Fruit fly (Drosophila melanogaster): ENCODE data around the gene ATPsyndelta.

ATPsyndelta gene

dm6 chrX:10263165-10263956 lies 50.6 kb downstream of the ATPsyndelta start, which contains the start of gene Hk (continued):
- TF ChIP-seq Dref (GFP tag; IDR thresholded peaks at IDR 0.05) (no peak), CG11560 (tag; IDR thresholded peaks at IDR 0.05) (no peak), kah (GFP tag; optimal IDR thresholded peaks at IDR 0.05) (no peak), kay (GFP tag; optimal IDR thresholded peaks at IDR 0.05) (peak; percentile 2), pnt (GFP tag; optimal IDR thresholded peaks at IDR 0.05) (peak; percentile 3), Sox102F (GFP tag; optimal IDR thresholded peaks at IDR 0.05) (peak; percentile 38), Six4 (GFP tag; optimal IDR thresholded peaks at IDR 0.05) (no peak), CG12659 (GFP tag; optimal IDR thresholded peaks at IDR 0.05) (peak; percentile 39), D19B (GFP tag; optimal IDR thresholded peaks at IDR 0.05) (peak; percentile 15), Bdp1 (GFP tag; optimal IDR thresholded peaks at IDR 0.05) (no peak)

- peak; percentile 26 for TF ChIP-seq grn (GFP tag; optimal IDR thresholded peaks at IDR 0.05)
- 0 out of 2 replicates have a peak, but pooled peaks have one; percentile 8 for TF ChIP-seq Atf6 (GFP tag; IDR thresholded peaks at IDR 0.05)
- TF ChIP-seq ase (GFP tag; IDR thresholded peaks at IDR 0.05), result no peak
- no peak for TF ChIP-seq CG34224 (GFP tag; IDR thresholded peaks at IDR 0.05; ENCODE audit: partially characterized antibody)
- peak; percentile 20 for TF ChIP-seq cg (GFP tag; optimal IDR thresholded peaks at IDR 0.05)
- TF ChIP-seq CG15696 (tag; optimal IDR thresholded peaks at IDR 0.05), result no peak
- TF ChIP-seq mld (GFP tag; IDR thresholded peaks at IDR 0.05; ENCODE audit: partially characterized antibody), result no peak
- TF ChIP-seq sisA (GFP tag; IDR thresholded peaks at IDR 0.05), result no peak
- TF ChIP-seq sim (GFP tag; IDR thresholded peaks at IDR 0.05), result no peak
- peak; percentile 33 for TF ChIP-seq ftz-f1 (GFP tag; optimal IDR thresholded peaks at IDR 0.05)
- TF ChIP-seq Hsf (GFP tag; optimal IDR thresholded peaks at IDR 0.05), result no peak
- no peak for TF ChIP-seq CG13296 (GFP tag; optimal IDR thresholded peaks at IDR 0.05)
- TF ChIP-seq Taf1 (GFP tag; IDR thresholded peaks at IDR 0.05), result no peak
- 0 out of 2 replicates have a peak, but pooled peaks have one; percentile 13 for TF ChIP-seq CG13287 (GFP tag; IDR thresholded peaks at IDR 0.05; ENCODE audit: partially characterized antibody)
- TF ChIP-seq Abd-B (GFP tag; optimal IDR thresholded peaks at IDR 0.05), result no peak
- 0 out of 4 replicates have a peak, but pooled peaks have one; percentile 53 for TF ChIP-seq chinmo (GFP tag; IDR thresholded peaks at IDR 0.05; ENCODE audit: partially characterized antibody)
- TF ChIP-seq CG12299 (tag; optimal IDR thresholded peaks at IDR 0.05), result no peak
- no peak for TF ChIP-seq ERR (GFP tag; optimal IDR thresholded peaks at IDR 0.05)
- TF ChIP-seq sqz (GFP tag; optimal IDR thresholded peaks at IDR 0.05), result peak; percentile 71
- no peak for TF ChIP-seq D (optimal IDR thresholded peaks at IDR 0.05)
- no peak for TF ChIP-seq D (GFP tag; optimal IDR thresholded peaks at IDR 0.05)
- TF ChIP-seq dysf (GFP tag; IDR thresholded peaks at IDR 0.05), result no peak
- no peak for TF ChIP-seq al (GFP tag; IDR thresholded peaks at IDR 0.05)
Measured at dm6 chrX:10263957-10264248, 51.1 kb downstream of the ATPsyndelta start.

- peak; percentile 70 for TF ChIP-seq CG5180 (GFP tag; optimal IDR thresholded peaks at IDR 0.05)
- TF ChIP-seq row (GFP tag; IDR thresholded peaks at IDR 0.05), result peak; percentile 91
- TF ChIP-seq CG7556 (GFP tag; optimal IDR thresholded peaks at IDR 0.05), result peak; percentile 95
- TF ChIP-seq dysf (GFP tag; IDR thresholded peaks at IDR 0.05), result peak; percentile 90
- peak; percentile 90 for TF ChIP-seq CG13624 (GFP tag; optimal IDR thresholded peaks at IDR 0.05)
- TF ChIP-seq CG8089 (GFP tag; optimal IDR thresholded peaks at IDR 0.05), result peak; percentile 92
- TF ChIP-seq gcm (GFP tag; optimal IDR thresholded peaks at IDR 0.05), result peak; percentile 73
- no peak for TF ChIP-seq Scr (GFP tag; IDR thresholded peaks at IDR 0.05; ENCODE audit: partially characterized antibody)
- TF ChIP-seq bbx (GFP tag; IDR thresholded peaks at IDR 0.05; ENCODE audit: partially characterized antibody), result no peak
- peak; percentile 78 for TF ChIP-seq Oli (tag; optimal IDR thresholded peaks at IDR 0.05)
- peak; percentile 83 for TF ChIP-seq CG34376 (GFP tag; optimal IDR thresholded peaks at IDR 0.05)
- TF ChIP-seq tll (GFP tag; optimal IDR thresholded peaks at IDR 0.05), result no peak
- TF ChIP-seq CG32532 (GFP tag; IDR thresholded peaks at IDR 0.05), result peak; percentile 90
- TF ChIP-seq ac (GFP tag; optimal IDR thresholded peaks at IDR 0.05), result no peak
- peak; percentile 52 for TF ChIP-seq nom (GFP tag; optimal IDR thresholded peaks at IDR 0.05)
Measured at dm6 chrX:10265213-10266017, 52.6 kb downstream of the ATPsyndelta start, which contains the start of gene CG12643. Gene CG12643 (minus strand): TSS chrX:10265263.

All from whole organism, embryonic.